Worm (Caenorhabditis elegans): ENCODE results near the gene tbc-6.

tbc-6 gene

ce11 chrII:6891838-6892237 is 43.9 kb downstream of the tbc-6 start (continued):
- TF ChIP-seq ceh-63 (GFP tag; optimal IDR thresholded peaks at IDR 0.05) (no peak), mab-9 (GFP tag; IDR thresholded peaks at IDR 0.05) (no peak), nhr-20 (tag; optimal IDR thresholded peaks at IDR 0.05) (peak; percentile 99), fos-1 (tag; optimal IDR thresholded peaks at IDR 0.05) (no peak), C34B4.2 (tag; optimal IDR thresholded peaks at IDR 0.05) (no peak), grh-1 (GFP tag; IDR thresholded peaks at IDR 0.05) (no peak), ets-5 (GFP tag; IDR thresholded peaks at IDR 0.05) (no peak), hpl-2 (GFP tag; optimal IDR thresholded peaks at IDR 0.05) (no peak), skn-1 (tag; optimal IDR thresholded peaks at IDR 0.05) (peak; percentile 64), nhr-71 (tag; optimal IDR thresholded peaks at IDR 0.05) (peak; percentile 96), pqm-1 (tag; optimal IDR thresholded peaks at IDR 0.05) (no peak), lir-3 (tag; optimal IDR thresholded peaks at IDR 0.05; ENCODE audit: poor library complexity) (peak; percentile 73), C04F5.9 (tag; optimal IDR thresholded peaks at IDR 0.05) (no peak), ceh-88 (GFP tag; IDR thresholded peaks at IDR 0.05) (no peak), zag-1 (tag; optimal IDR thresholded peaks at IDR 0.05) (no peak), irx-1 (tag; optimal IDR thresholded peaks at IDR 0.05) (no peak), F16B12.6 (tag; optimal IDR thresholded peaks at IDR 0.05) (no peak), unc-130 (tag; optimal IDR thresholded peaks at IDR 0.05) (peak; percentile 91), zip-4 (GFP tag; optimal IDR thresholded peaks at IDR 0.05) (no peak), aha-1 (tag; optimal IDR thresholded peaks at IDR 0.05) (no peak), C16A3.4 (tag; optimal IDR thresholded peaks at IDR 0.05) (peak; percentile 62), ceh-90 (tag; optimal IDR thresholded peaks at IDR 0.05) (no peak), nhr-19 (GFP tag; conservative IDR thresholded peaks at IDR 0.05) (peak; percentile 99), aly-2 (tag; optimal IDR thresholded peaks at IDR 0.05) (no peak), unc-62 (GFP tag; optimal IDR thresholded peaks at IDR 0.05) (no peak), blmp-1 (tag; optimal IDR thresholded peaks at IDR 0.05) (peak; percentile 80), xbp-1 (tag; optimal IDR thresholded peaks at IDR 0.05) (peak; percentile 32), efl-3 (GFP tag; optimal IDR thresholded peaks at IDR 0.05) (no peak), tbx-2 (tag; optimal IDR thresholded peaks at IDR 0.05) (peak; percentile 84), swsn-7 (tag; optimal IDR thresholded peaks at IDR 0.05) (peak; percentile 42), sptf-1 (tag; optimal IDR thresholded peaks at IDR 0.05) (no peak), lin-14 (GFP tag; optimal IDR thresholded peaks at IDR 0.05) (peak; percentile 78)

ce11 chrII:6893589-6894245 is 45.8 kb downstream of the tbc-6 start, which contains the start of gene adal-1:
Gene adal-1 (minus strand): TSS chrII:6893639.
- TF ChIP-seq efl-1 (optimal IDR thresholded peaks at IDR 0.05) (peak in 1 of 2 experiments; percentile 20), efl-1 (GFP tag; optimal IDR thresholded peaks at IDR 0.05 in 1 of 2) (peak in 1 of 2 experiments; percentile 81), jun-1 (tag; optimal IDR thresholded peaks at IDR 0.05) (no peak), tbx-2 (tag; optimal IDR thresholded peaks at IDR 0.05) (no peak), lsy-2 (tag; optimal IDR thresholded peaks at IDR 0.05) (peak in 1 of 2 experiments; percentile 37), unc-86 (tag; optimal IDR thresholded peaks at IDR 0.05) (no peak), blmp-1 (tag; optimal IDR thresholded peaks at IDR 0.05) (peak; percentile 43), lir-3 (tag; optimal IDR thresholded peaks at IDR 0.05; ENCODE audit: poor library complexity) (no peak), vab-15 (tag; optimal IDR thresholded peaks at IDR 0.05) (no peak)

DNA sequence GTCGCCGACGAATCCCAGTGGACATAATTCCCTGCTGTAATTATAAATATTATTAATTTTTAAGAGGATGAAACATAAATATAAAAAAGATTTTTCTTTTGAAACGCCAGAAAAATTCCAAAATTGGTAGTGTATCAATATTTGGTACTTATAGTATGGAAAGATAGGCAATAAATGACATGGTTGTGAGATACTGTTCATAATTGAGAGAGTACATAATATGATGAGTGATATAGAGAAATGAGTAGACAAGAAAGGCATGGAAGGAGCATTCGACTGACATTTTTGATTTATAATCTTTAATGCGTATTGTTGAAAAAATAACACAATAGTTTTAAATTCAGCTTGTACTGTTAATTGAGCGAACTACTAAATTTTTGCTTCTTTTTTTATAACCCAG is 49.6 kb downstream of the tbc-6 start, which contains the start of gene C44B7.11:
C44B7.11 (minus strand) TSS at position 34 of the 400 bp plus-strand sequence.
- TF ChIP-seq jun-1 (tag; optimal IDR thresholded peaks at IDR 0.05) = no peak
- no peak for TF ChIP-seq ztf-11 (tag; optimal IDR thresholded peaks at IDR 0.05)
- TF ChIP-seq lir-3 (tag; optimal IDR thresholded peaks at IDR 0.05; ENCODE audit: poor library complexity) = no peak
- TF ChIP-seq egl-13 (tag; optimal IDR thresholded peaks at IDR 0.05) = no peak
- no peak for TF ChIP-seq nhr-28 (tag; optimal IDR thresholded peaks at IDR 0.05)
- peak; percentile 5 for TF ChIP-seq mep-1 (tag; optimal IDR thresholded peaks at IDR 0.05)
- TF ChIP-seq C34B4.2 (tag; optimal IDR thresholded peaks at IDR 0.05) = no peak
- TF ChIP-seq snpc-4 (tag; optimal IDR thresholded peaks at IDR 0.05) = no peak
- no peak for TF ChIP-seq unc-86 (tag; optimal IDR thresholded peaks at IDR 0.05)
- TF ChIP-seq sup-37 (GFP tag; optimal IDR thresholded peaks at IDR 0.05) = no peak
- no peak for TF ChIP-seq lin-15B (tag; optimal IDR thresholded peaks at IDR 0.05)
- peak; percentile 19 for TF ChIP-seq blmp-1 (tag; optimal IDR thresholded peaks at IDR 0.05)
- TF ChIP-seq C04F5.9 (tag; optimal IDR thresholded peaks at IDR 0.05) = no peak
- TF ChIP-seq egl-27 (tag; optimal IDR thresholded peaks at IDR 0.05) = no peak
- no peak for TF ChIP-seq skn-1 (tag; optimal IDR thresholded peaks at IDR 0.05)
- no peak for TF ChIP-seq efl-1 (optimal IDR thresholded peaks at IDR 0.05)
- TF ChIP-seq efl-1 (GFP tag; optimal IDR thresholded peaks at IDR 0.05 in 1 of 2) = peak in 1 of 2 experiments; percentile 11
- no peak for TF ChIP-seq ceh-90 (tag; optimal IDR thresholded peaks at IDR 0.05)
- TF ChIP-seq nhr-20 (tag; optimal IDR thresholded peaks at IDR 0.05) = no peak
- no peak for TF ChIP-seq F16B12.6 (tag; optimal IDR thresholded peaks at IDR 0.05)
- TF ChIP-seq ceh-82 (tag; optimal IDR thresholded peaks at IDR 0.05) = no peak
- no peak for TF ChIP-seq fos-1 (tag; optimal IDR thresholded peaks at IDR 0.05)
- TF ChIP-seq irx-1 (tag; optimal IDR thresholded peaks at IDR 0.05) = no peak
- TF ChIP-seq fkh-10 (GFP tag; optimal IDR thresholded peaks at IDR 0.05) = no peak
- no peak for TF ChIP-seq aly-2 (tag; optimal IDR thresholded peaks at IDR 0.05)

Measured in whole organism, L1 larva.